Fruit fly (Drosophila melanogaster): ENCODE data around the gene CoRest.

dm6 chrX:19546658-19547038 lies 24.9 kb downstream of the CoRest start:
- TF ChIP-seq h (optimal IDR thresholded peaks at IDR 0.05) (no peak), psq (optimal IDR thresholded peaks at IDR 0.05) (no peak), Myc (optimal IDR thresholded peaks at IDR 0.05) (no peak), insv (optimal IDR thresholded peaks at IDR 0.05) (no peak)
